Fruit fly (Drosophila melanogaster) whole organism, wandering third instar larva: ENCODE measurements around the gene Hmgcr.

Experiments used
- CrebA ChIP-seq: fragments of 200-800 bp; sonication (Bioruptor generic); optimal IDR thresholded peaks from 2 replicates; lab custom pipeline; 2016; ENCODE audit warnings: missing biosample characterization, mild to moderate bottlenecking, missing genetic modification characterization, borderline replicate concordance
- usp ChIP-seq: fragments of >200 bp; optimal IDR thresholded peaks from 2 replicates; lab custom pipeline; 2017; ENCODE audit warnings: missing biosample characterization, missing genetic modification characterization

- TF ChIP-seq CrebA (GFP tag; lab: Kevin White, UChicago) (peak; percentile 44), usp (GFP tag; lab: Kevin White, UChicago) (no peak)
Observed at dm6 chr3R:23725711-23726349, 7.3 kb upstream of the Hmgcr start.
